Fruit fly (Drosophila melanogaster): Measurements from ENCODE around the gene Amnionless.

The Amnionless gene

dm6 chr2L:250507-251215, 38.3 kb downstream of the Amnionless start, which contains the start of gene kis:
kis (minus strand) TSS chr2L:250823.
- TF ChIP-seq exex (tag; optimal IDR thresholded peaks at IDR 0.05) (peak; percentile 17), seq (GFP tag; IDR thresholded peaks at IDR 0.05) (no peak), ERR (GFP tag; optimal IDR thresholded peaks at IDR 0.05) (peak; percentile 50), sug (tag; optimal IDR thresholded peaks at IDR 0.05) (peak; percentile 64), caup (GFP tag; optimal IDR thresholded peaks at IDR 0.05; ENCODE audit: severe bottlenecking) (peak; percentile 49), en (GFP tag; optimal IDR thresholded peaks at IDR 0.05) (no peak), sob (GFP tag; IDR thresholded peaks at IDR 0.05) (peak; percentile 64; the same call in 1 of the 2 replicates), nerfin-1 (tag; optimal IDR thresholded peaks at IDR 0.05) (peak; percentile 48), CG17829 (tag; optimal IDR thresholded peaks at IDR 0.05) (peak; percentile 37), ewg (GFP tag; optimal IDR thresholded peaks at IDR 0.05) (no peak), Asciz (GFP tag; optimal IDR thresholded peaks at IDR 0.05) (peak; percentile 3), schlank (tag; optimal IDR thresholded peaks at IDR 0.05) (no peak), sens-2 (GFP tag; IDR thresholded peaks at IDR 0.05) (no peak), Ravus (GFP tag; IDR thresholded peaks at IDR 0.05) (no peak), CG13624 (GFP tag; optimal IDR thresholded peaks at IDR 0.05) (peak; percentile 68), emc (GFP tag; optimal IDR thresholded peaks at IDR 0.05) (peak; percentile 10), Doc3 (GFP tag; IDR thresholded peaks at IDR 0.05; ENCODE audit: partially characterized antibody) (peak; percentile 95), CG6254 (GFP tag; optimal IDR thresholded peaks at IDR 0.05) (no peak), pum (GFP tag; optimal IDR thresholded peaks at IDR 0.05) (no peak), CG1529 (GFP tag; optimal IDR thresholded peaks at IDR 0.05) (no peak), Hr51 (GFP tag; optimal IDR thresholded peaks at IDR 0.05) (peak; percentile 33 to 41), nom (GFP tag; optimal IDR thresholded peaks at IDR 0.05) (peak; percentile 84), CG30020 (tag; optimal IDR thresholded peaks at IDR 0.05) (peak; percentile 63), BEAF-32 (GFP tag; optimal IDR thresholded peaks at IDR 0.05) (peak; percentile 98), Sin3A (optimal IDR thresholded peaks at IDR 0.05) (peak; percentile 95), Chrac-16 (GFP tag; optimal IDR thresholded peaks at IDR 0.05) (peak; percentile 3), hkb (optimal IDR thresholded peaks at IDR 0.05) (peak; percentile 43), hkb (GFP tag; IDR thresholded peaks at IDR 0.05) (0 out of 2 replicates have a peak, but pooled peaks have one; percentile 33), CG11085 (GFP tag; IDR thresholded peaks at IDR 0.05) (no peak), ranshi (GFP tag; IDR thresholded peaks at IDR 0.05) (no peak), Tbp (GFP tag; optimal IDR thresholded peaks at IDR 0.05) (no peak), ken (GFP tag; IDR thresholded peaks at IDR 0.05) (no peak), gro (GFP tag; optimal IDR thresholded peaks at IDR 0.05) (peak; percentile 76), rib (GFP tag; IDR thresholded peaks at IDR 0.05) (no peak), vnd (GFP tag; IDR thresholded peaks at IDR 0.05; ENCODE audit: partially characterized antibody) (peak; percentile 93), CG1602 (GFP tag; optimal IDR thresholded peaks at IDR 0.05) (no peak), abd-A (tag; optimal IDR thresholded peaks at IDR 0.05) (peak; percentile 68), lilli (GFP tag; optimal IDR thresholded peaks at IDR 0.05) (peak; percentile 76), CG6854 (GFP tag; optimal IDR thresholded peaks at IDR 0.05) (no peak), Dfd (GFP tag; optimal IDR thresholded peaks at IDR 0.05) (no peak), BtbVII (GFP tag; optimal IDR thresholded peaks at IDR 0.05) (no peak), bbx (GFP tag; IDR thresholded peaks at IDR 0.05; ENCODE audit: partially characterized antibody) (peak; percentile 98), ase (GFP tag; IDR thresholded peaks at IDR 0.05) (no peak), zen (tag; optimal IDR thresholded peaks at IDR 0.05) (peak; percentile 39), usp (GFP tag; optimal IDR thresholded peaks at IDR 0.05) (no peak), CG11504 (tag; optimal IDR thresholded peaks at IDR 0.05) (peak; percentile 66), insv (GFP tag; optimal IDR thresholded peaks at IDR 0.05) (no peak), CG14441 (GFP tag; IDR thresholded peaks at IDR 0.05) (no peak), CG15073 (GFP tag; optimal IDR thresholded peaks at IDR 0.05) (no peak), CG4282 (GFP tag; optimal IDR thresholded peaks at IDR 0.05) (peak; percentile 4)
